Fruit fly (Drosophila melanogaster) whole organism, wandering third instar larva: ENCODE data around the gene CG5516.

Source experiments
- CG32264 ChIP-seq: fragments of 200-800 bp; sonication (Bioruptor generic); optimal IDR thresholded peaks from 2 replicates; lab custom pipeline; 2016; ENCODE audit warnings: missing biosample characterization, missing genetic modification characterization
- CrebA ChIP-seq: fragments of 200-800 bp; sonication (Bioruptor generic); optimal IDR thresholded peaks from 2 replicates; lab custom pipeline; 2016; ENCODE audit warnings: missing biosample characterization, mild to moderate bottlenecking, missing genetic modification characterization, borderline replicate concordance
- Dfd ChIP-seq: fragments of >200 bp; optimal IDR thresholded peaks from 2 replicates; lab custom pipeline; 2017; ENCODE audit warnings: missing biosample characterization, missing genetic modification characterization
- Dif ChIP-seq: fragments of 200-275, 200-300 bp; sonication (Bioruptor generic); optimal IDR thresholded peaks from 2 replicates; lab custom pipeline; 2018; ENCODE audit warnings: missing biosample characterization, missing genetic modification characterization; ENCODE audit not compliant: partially characterized antibody
- GATAd ChIP-seq: sonication (Bioruptor generic); optimal IDR thresholded peaks from 2 replicates; lab custom pipeline; 2016; ENCODE audit warnings: missing biosample characterization, missing genetic modification characterization
- Hnf4 ChIP-seq: fragments of 200-800 bp; sonication (Bioruptor generic); optimal IDR thresholded peaks from 2 replicates; lab custom pipeline; 2016; ENCODE audit warnings: missing biosample characterization, mild to moderate bottlenecking, missing genetic modification characterization
- Hr78 ChIP-seq: fragments of >200 bp; optimal IDR thresholded peaks from 2 replicates; lab custom pipeline; 2017; ENCODE audit warnings: missing biosample characterization, missing genetic modification characterization
- Hr83 ChIP-seq: fragments of 200-300 bp; sonication (Bioruptor generic); optimal IDR thresholded peaks from 2 replicates; lab custom pipeline; 2016; ENCODE audit warnings: missing biosample characterization, mild to moderate bottlenecking, missing genetic modification characterization, moderate library complexity; ENCODE audit not compliant: poor library complexity, severe bottlenecking
- Jra ChIP-seq: sonication (Bioruptor generic); optimal IDR thresholded peaks from 2 replicates; lab custom pipeline; 2016; ENCODE audit warnings: missing biosample characterization, missing genetic modification characterization
- Myc ChIP-seq: fragments of >200 bp; optimal IDR thresholded peaks from 2 replicates; lab custom pipeline; 2017
- N ChIP-seq: fragments of >200 bp; optimal IDR thresholded peaks from 2 replicates; lab custom pipeline; 2018; ENCODE audit warnings: missing biosample characterization, missing external identifiers, missing genetic modification characterization
- Rel ChIP-seq, 2 experiments: fragments of 200-800 bp; sonication (Bioruptor generic) in 1 of 2; optimal IDR thresholded peaks; 2 replicates in 1 of 2; 3 replicates in 1 of 2; lab custom pipeline; 2016 to 2019; ENCODE audit warnings: mild to moderate bottlenecking in 2 of 2, missing biosample characterization in 2 of 2, missing genetic modification characterization in 2 of 2, moderate library complexity in 1 of 2
- br ChIP-seq: fragments of 200-800 bp; sonication (Bioruptor generic); optimal IDR thresholded peaks from 2 replicates; lab custom pipeline; 2016; ENCODE audit warnings: missing biosample characterization, missing genetic modification characterization
- brk ChIP-seq: fragments of 200-800 bp; sonication (Bioruptor generic); optimal IDR thresholded peaks from 2 replicates; lab custom pipeline; 2016; ENCODE audit warnings: missing biosample characterization, mild to moderate bottlenecking, missing genetic modification characterization
- dl ChIP-seq, 2 experiments: fragments of 175-275, 200-275 bp in 1 of 2; fragments of 200-275 bp in 1 of 2; sonication (Bioruptor generic); optimal IDR thresholded peaks; lab custom pipeline; 2018; ENCODE audit warnings: mild to moderate bottlenecking in 2 of 2, missing biosample characterization in 2 of 2, missing genetic modification characterization in 2 of 2, moderate library complexity in 2 of 2; ENCODE audit not compliant: partially characterized antibody in 2 of 2, insufficient read depth in 1 of 2
- dmrt93B ChIP-seq: fragments of 200-800 bp; sonication (Bioruptor generic); optimal IDR thresholded peaks from 2 replicates; lab custom pipeline; 2018; ENCODE audit warnings: missing biosample characterization, mild to moderate bottlenecking, missing genetic modification characterization
- dsf ChIP-seq: sonication (Bioruptor generic); optimal IDR thresholded peaks from 2 replicates; lab custom pipeline; 2016; ENCODE audit warnings: missing biosample characterization, missing genetic modification characterization, borderline replicate concordance
- ey ChIP-seq: fragments of 200-800 bp; sonication (Bioruptor generic); optimal IDR thresholded peaks from 2 replicates; lab custom pipeline; 2016; ENCODE audit warnings: missing biosample characterization, missing genetic modification characterization
- foxo ChIP-seq, 2 experiments: fragments of 200-800 bp; sonication (Bioruptor generic); optimal IDR thresholded peaks; 2 replicates in 1 of 2; 3 replicates in 1 of 2; lab custom pipeline; 2016 to 2017; ENCODE audit warnings: missing biosample characterization in 2 of 2, missing genetic modification characterization in 2 of 2
- h ChIP-seq: fragments of 200-800 bp; sonication (Bioruptor generic); optimal IDR thresholded peaks from 3 replicates; lab custom pipeline; 2016; ENCODE audit warnings: missing biosample characterization, mild to moderate bottlenecking, missing genetic modification characterization
- jim ChIP-seq: fragments of 175-275, 200-325 bp; sonication (Bioruptor generic); optimal IDR thresholded peaks from 2 replicates; lab custom pipeline; 2016; ENCODE audit warnings: missing biosample characterization, mild to moderate bottlenecking, missing genetic modification characterization
- psq ChIP-seq: fragments of 200-800 bp; sonication (Bioruptor generic); optimal IDR thresholded peaks from 3 replicates; lab custom pipeline; 2017; ENCODE audit warnings: missing biosample characterization, mild to moderate bottlenecking, missing genetic modification characterization, moderate library complexity
- sage ChIP-seq: fragments of 200-800 bp; sonication (Bioruptor generic); optimal IDR thresholded peaks from 2 replicates; lab custom pipeline; 2016; ENCODE audit warnings: missing biosample characterization, mild to moderate bottlenecking, missing genetic modification characterization
- sv ChIP-seq: fragments of 200-800 bp; sonication (Bioruptor generic); optimal IDR thresholded peaks from 3 replicates; lab custom pipeline; 2016; ENCODE audit warnings: missing biosample characterization, missing genetic modification characterization
- tai ChIP-seq: sonication (Bioruptor generic); optimal IDR thresholded peaks from 2 replicates; lab custom pipeline; 2016; ENCODE audit warnings: missing biosample characterization, missing genetic modification characterization
- usp ChIP-seq: fragments of >200 bp; optimal IDR thresholded peaks from 2 replicates; lab custom pipeline; 2017; ENCODE audit warnings: missing biosample characterization, missing genetic modification characterization
- woc ChIP-seq: sonication (Bioruptor generic); optimal IDR thresholded peaks from 2 replicates; lab custom pipeline; 2016; ENCODE audit warnings: missing biosample characterization, mild to moderate bottlenecking, missing genetic modification characterization

The CG5516 gene

dm6 chr3R:15993139-15993804, 29.6 kb downstream of the CG5516 start:
- peak; percentile 5 for TF ChIP-seq h (GFP tag; lab: Kevin White, UChicago)
- peak; percentile 49 for TF ChIP-seq psq (GFP tag; lab: Kevin White, UChicago)
- no peak for TF ChIP-seq N (GFP tag; lab: Kevin White, UChicago)
- peak; percentile 88 for TF ChIP-seq Dif (GFP tag; lab: Kevin White, UChicago)
- TF ChIP-seq usp: no peak
- TF ChIP-seq Hr83 (GFP tag; lab: Kevin White, UChicago): peak; percentile 78
- no peak for TF ChIP-seq tai (GFP tag; lab: Kevin White, UChicago)
- TF ChIP-seq Rel (GFP tag; optimal IDR thresholded peaks at IDR 0.05; lab: Kevin White, UChicago): no peak
- peak; percentile 55 for TF ChIP-seq Rel (tag; optimal IDR thresholded peaks at IDR 0.05; lab: Kevin White, UChicago)
- TF ChIP-seq dl (GFP tag; optimal IDR thresholded peaks at IDR 0.05; lab: Kevin White, UChicago; ENCODE audit: insufficient read depth in 1 of 2, partially characterized antibody in 2 of 2): peak; percentile 63 to 72
- TF ChIP-seq foxo (GFP tag; optimal IDR thresholded peaks at IDR 0.05; lab: Kevin White, UChicago): peak in 1 of 2 experiments; percentile 14

- no peak for TF ChIP-seq Hnf4 (GFP tag; lab: Kevin White, UChicago)
- TF ChIP-seq foxo (GFP tag; optimal IDR thresholded peaks at IDR 0.05; lab: Kevin White, UChicago): no peak
- no peak for TF ChIP-seq Hr78 (GFP tag; lab: Kevin White, UChicago)
- TF ChIP-seq Dfd (GFP tag; lab: Kevin White, UChicago): no peak
- no peak for TF ChIP-seq GATAd (GFP tag; lab: Kevin White, UChicago)
- no peak for TF ChIP-seq Dif (GFP tag; lab: Kevin White, UChicago)
- no peak for TF ChIP-seq Rel (GFP tag; optimal IDR thresholded peaks at IDR 0.05; lab: Kevin White, UChicago)
- no peak for TF ChIP-seq Rel (tag; optimal IDR thresholded peaks at IDR 0.05; lab: Kevin White, UChicago)
- TF ChIP-seq Jra: no peak
- TF ChIP-seq psq (GFP tag; lab: Kevin White, UChicago): no peak
- TF ChIP-seq sv (GFP tag; lab: Kevin White, UChicago): no peak
These were observed 30.3 kb downstream of the CG5516 start for dm6 chr3R:15993815-15994572.

dm6 chr3R:15994573-15994869, 30.8 kb downstream of the CG5516 start:
- TF ChIP-seq CrebA (GFP tag; lab: Kevin White, UChicago) (no peak), ey (no peak)

- TF ChIP-seq foxo (GFP tag; optimal IDR thresholded peaks at IDR 0.05; lab: Kevin White, UChicago): no peak
- no peak for TF ChIP-seq jim
- no peak for TF ChIP-seq CG32264 (GFP tag; lab: Kevin White, UChicago)
- no peak for TF ChIP-seq GATAd (GFP tag; lab: Kevin White, UChicago)
- TF ChIP-seq br (GFP tag; lab: Kevin White, UChicago): no peak
- no peak for TF ChIP-seq dsf (GFP tag; lab: Kevin White, UChicago)
- TF ChIP-seq woc (GFP tag; lab: Kevin White, UChicago): no peak
- TF ChIP-seq brk (GFP tag; lab: Kevin White, UChicago): no peak
- TF ChIP-seq N (GFP tag; lab: Kevin White, UChicago): no peak
- TF ChIP-seq Dfd (GFP tag; lab: Kevin White, UChicago): peak; percentile 94
- peak; percentile 82 for TF ChIP-seq Myc (lab: Kevin White, UChicago)
- TF ChIP-seq dmrt93B (GFP tag; lab: Kevin White, UChicago): no peak
- TF ChIP-seq h (GFP tag; lab: Kevin White, UChicago): no peak
- TF ChIP-seq tai (GFP tag; lab: Kevin White, UChicago): no peak
- TF ChIP-seq sage (GFP tag; lab: Kevin White, UChicago): no peak
- TF ChIP-seq psq (GFP tag; lab: Kevin White, UChicago): no peak
- TF ChIP-seq, all 38 proteins: peak for 2
These were observed 35.5 kb downstream of the CG5516 start for dm6 chr3R:15998972-15999721.
